Worm (Caenorhabditis elegans): ENCODE results near the gene W02B12.1.

- TF ChIP-seq ama-1 (optimal IDR thresholded peaks at IDR 0.05): no peak
- TF ChIP-seq hnd-1 (tag; optimal IDR thresholded peaks at IDR 0.05): no peak
- TF ChIP-seq flt-1 (GFP tag; IDR thresholded peaks at IDR 0.05): no peak
- TF ChIP-seq hmg-4 (GFP tag; optimal IDR thresholded peaks at IDR 0.05): no peak
- no peak for TF ChIP-seq F13C5.2 (tag; optimal IDR thresholded peaks at IDR 0.05)
- no peak for TF ChIP-seq pes-1 (GFP tag; IDR thresholded peaks at IDR 0.05)
- no peak for TF ChIP-seq aly-1 (tag; optimal IDR thresholded peaks at IDR 0.05)
- TF ChIP-seq tbx-37 (GFP tag; conservative IDR thresholded peaks at IDR 0.05): no peak
- TF ChIP-seq B0310.2 (tag; optimal IDR thresholded peaks at IDR 0.05): no peak
- no peak for TF ChIP-seq sea-1 (GFP tag; conservative IDR thresholded peaks at IDR 0.05)
- TF ChIP-seq hmbx-1 (tag; optimal IDR thresholded peaks at IDR 0.05): no peak
- TF ChIP-seq ets-7 (tag; optimal IDR thresholded peaks at IDR 0.05): no peak
- no peak for TF ChIP-seq scrt-1 (GFP tag; IDR thresholded peaks at IDR 0.05)
- no peak for TF ChIP-seq ceh-36 (tag; optimal IDR thresholded peaks at IDR 0.05)
Observed at ce11 chrII:11472542-11472941, 23.7 kb downstream of the W02B12.1 start.

All from whole organism, early embryonic.